Fruit fly (Drosophila melanogaster): ENCODE measurements around the gene CG11050.
A peak's percentile ranks its signal among the peaks of the same experiment; 100 is the strongest.

CG11050 gene

DNA sequence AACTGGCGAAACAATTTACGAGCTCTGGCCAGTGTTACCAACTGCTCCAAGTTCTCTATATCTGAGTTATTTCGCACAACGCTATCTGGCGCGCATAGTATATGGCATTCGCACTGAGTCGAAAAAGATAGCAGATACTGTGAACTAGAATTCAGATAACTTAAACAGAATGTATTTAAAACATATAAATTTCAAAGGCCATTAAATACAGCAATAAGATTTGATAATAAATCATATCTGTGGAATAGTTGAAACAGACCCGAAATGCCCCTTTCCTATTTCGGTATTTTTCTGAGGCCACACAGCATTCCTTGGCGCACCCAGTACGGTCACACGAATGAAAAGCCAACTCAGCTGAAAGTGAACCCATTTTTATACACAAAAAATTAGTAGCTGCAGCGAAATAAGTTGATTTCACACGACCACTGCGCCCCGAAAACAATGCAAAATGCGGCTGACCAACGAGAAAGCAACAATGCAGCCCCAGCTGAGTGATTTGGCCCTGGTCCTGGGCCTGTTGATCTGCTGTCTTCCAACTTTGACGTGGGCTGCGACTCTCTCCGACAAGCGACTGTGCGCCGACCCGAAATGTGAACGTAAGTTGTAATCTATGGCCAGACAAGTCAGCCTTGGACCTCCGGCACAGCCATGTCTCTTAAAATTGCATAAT is 38.4 kb downstream of the CG11050 start, which contains the start of the genes CG31635 and Tango1 (continued):
- TF ChIP-seq Scr (GFP tag; IDR thresholded peaks at IDR 0.05; ENCODE audit: partially characterized antibody) (no peak), lab (GFP tag; optimal IDR thresholded peaks at IDR 0.05) (no peak), CG13287 (GFP tag; IDR thresholded peaks at IDR 0.05; ENCODE audit: partially characterized antibody) (peak; percentile 24; the same call in 1 of the 2 replicates), B-H2 (GFP tag; optimal IDR thresholded peaks at IDR 0.05) (no peak), Oli (tag; optimal IDR thresholded peaks at IDR 0.05) (no peak), CG6791 (GFP tag; IDR thresholded peaks at IDR 0.05; ENCODE audit: partially characterized antibody) (no peak), CG18262 (tag; optimal IDR thresholded peaks at IDR 0.05) (no peak), CG42726 (GFP tag; IDR thresholded peaks at IDR 0.05; ENCODE audit: partially characterized antibody) (no peak), MESR4 (GFP tag; optimal IDR thresholded peaks at IDR 0.05) (peak; percentile 89), inv (GFP tag; IDR thresholded peaks at IDR 0.05; ENCODE audit: partially characterized antibody) (no peak; the same call in 1 of the 2 replicates), CG7839 (tag; optimal IDR thresholded peaks at IDR 0.05) (no peak), Abd-B (GFP tag; optimal IDR thresholded peaks at IDR 0.05) (peak; percentile 75), NFAT (GFP tag; IDR thresholded peaks at IDR 0.05) (no peak), CG17186 (GFP tag; optimal IDR thresholded peaks at IDR 0.05) (peak; percentile 92), CG4328 (GFP tag; optimal IDR thresholded peaks at IDR 0.05) (no peak), CG8388 (GFP tag; optimal IDR thresholded peaks at IDR 0.05) (no peak), CG13123 (GFP tag; optimal IDR thresholded peaks at IDR 0.05) (no peak), Gug (GFP tag; IDR thresholded peaks at IDR 0.05) (no peak), CG7963 (GFP tag; IDR thresholded peaks at IDR 0.05; ENCODE audit: partially characterized antibody) (no peak), Lpt (GFP tag; optimal IDR thresholded peaks at IDR 0.05) (no peak), CG3407 (GFP tag; optimal IDR thresholded peaks at IDR 0.05) (no peak), CG6254 (GFP tag; optimal IDR thresholded peaks at IDR 0.05) (no peak), BEAF-32 (GFP tag; optimal IDR thresholded peaks at IDR 0.05) (peak; percentile 50), mld (GFP tag; IDR thresholded peaks at IDR 0.05; ENCODE audit: partially characterized antibody) (no peak), Spps (tag; optimal IDR thresholded peaks at IDR 0.05) (no peak), dm (GFP tag; optimal IDR thresholded peaks at IDR 0.05) (no peak), cad (GFP tag; optimal IDR thresholded peaks at IDR 0.05) (no peak), Jarid2 (GFP tag; optimal IDR thresholded peaks at IDR 0.05) (no peak), Sin3A (optimal IDR thresholded peaks at IDR 0.05) (peak; percentile 98), CG7357 (GFP tag; IDR thresholded peaks at IDR 0.05) (peak; percentile 94), CG43689 (GFP tag; IDR thresholded peaks at IDR 0.05) (no peak), corto (GFP tag; optimal IDR thresholded peaks at IDR 0.05) (no peak), CG30403 (GFP tag; optimal IDR thresholded peaks at IDR 0.05) (peak; percentile 30), CG32532 (GFP tag; IDR thresholded peaks at IDR 0.05) (no peak), dpn (GFP tag; optimal IDR thresholded peaks at IDR 0.05) (no peak), hb (GFP tag; IDR thresholded peaks at IDR 0.05; ENCODE audit: partially characterized antibody) (no peak), klu (GFP tag; IDR thresholded peaks at IDR 0.05) (no peak), ttk (GFP tag; IDR thresholded peaks at IDR 0.05) (no peak), Lim3 (GFP tag; IDR thresholded peaks at IDR 0.05) (no peak), pho (GFP tag; optimal IDR thresholded peaks at IDR 0.05) (no peak), CHES-1-like (GFP tag; optimal IDR thresholded peaks at IDR 0.05) (peak; percentile 20), nom (GFP tag; optimal IDR thresholded peaks at IDR 0.05) (no peak), vfl (GFP tag; optimal IDR thresholded peaks at IDR 0.05) (no peak), zen (tag; optimal IDR thresholded peaks at IDR 0.05) (peak; percentile 3), CG14050 (GFP tag; IDR thresholded peaks at IDR 0.05) (no peak), run (tag; optimal IDR thresholded peaks at IDR 0.05) (no peak), sqz (GFP tag; optimal IDR thresholded peaks at IDR 0.05) (no peak), wek (GFP tag; optimal IDR thresholded peaks at IDR 0.05) (no peak), nmo (GFP tag; optimal IDR thresholded peaks at IDR 0.05) (peak; percentile 76)

Data from whole organism, embryonic.